Worm (Caenorhabditis elegans) whole organism, young adult: Measurements from ENCODE around the gene srsx-24.

Experiments used
- F23B12.7 ChIP-seq: sonication (generic microtip); optimal IDR thresholded peaks from 2 replicates; lab custom pipeline; 2017; ENCODE audit warnings: missing genetic modification characterization, mild to moderate bottlenecking, missing compliant biosample characterization, antibody characterized with exemption, moderate library complexity; ENCODE audit not compliant: insufficient read depth
- F37B4.10 ChIP-seq: fragments of 200-800 bp; sonication (Bioruptor generic); IDR thresholded peaks from 2 replicates; pipeline ENCODE4 v1.3.6; 2022; ENCODE audit warnings: missing genetic modification characterization, missing compliant biosample characterization
- F39B2.1 ChIP-seq: fragments of 200-800 bp; sonication (Bioruptor generic); IDR thresholded peaks from 2 replicates; pipeline ENCODE4 v1.3.6; 2022; ENCODE audit warnings: missing genetic modification reagents, missing genetic modification characterization, missing compliant biosample characterization
- F55B11.4 ChIP-seq: sonication (generic microtip); optimal IDR thresholded peaks from 2 replicates; lab custom pipeline; 2016; ENCODE audit warnings: missing compliant biosample characterization, missing genetic modification characterization, borderline replicate concordance; ENCODE audit not compliant: insufficient read depth
- athp-1 ChIP-seq: sonication (generic microtip); optimal IDR thresholded peaks from 2 replicates; lab custom pipeline; 2017; ENCODE audit warnings: mild to moderate bottlenecking, missing genetic modification characterization, missing compliant biosample characterization
- attf-5 ChIP-seq: fragments of 200-800 bp; sonication (Bioruptor generic); optimal IDR thresholded peaks from 2 replicates; lab custom pipeline; 2018; ENCODE audit warnings: mild to moderate bottlenecking, missing genetic modification characterization, missing compliant biosample characterization
- egl-44 ChIP-seq: fragments of 200-800 bp; sonication (Bioruptor generic); IDR thresholded peaks from 2 replicates; pipeline ENCODE4 v1.3.6; 2022; ENCODE audit warnings: missing genetic modification reagents, missing genetic modification characterization, missing compliant biosample characterization
- somi-1 ChIP-seq: fragments of 200-800 bp; sonication (Bioruptor generic); optimal IDR thresholded peaks from 2 replicates; lab custom pipeline; 2018; ENCODE audit warnings: mild to moderate bottlenecking, missing genetic modification characterization, missing compliant biosample characterization
- sptf-2 ChIP-seq: fragments of 200-800 bp; sonication (Bioruptor generic); optimal IDR thresholded peaks from 2 replicates; lab custom pipeline; 2018; ENCODE audit warnings: mild to moderate bottlenecking, missing genetic modification characterization, missing compliant biosample characterization

DNA sequence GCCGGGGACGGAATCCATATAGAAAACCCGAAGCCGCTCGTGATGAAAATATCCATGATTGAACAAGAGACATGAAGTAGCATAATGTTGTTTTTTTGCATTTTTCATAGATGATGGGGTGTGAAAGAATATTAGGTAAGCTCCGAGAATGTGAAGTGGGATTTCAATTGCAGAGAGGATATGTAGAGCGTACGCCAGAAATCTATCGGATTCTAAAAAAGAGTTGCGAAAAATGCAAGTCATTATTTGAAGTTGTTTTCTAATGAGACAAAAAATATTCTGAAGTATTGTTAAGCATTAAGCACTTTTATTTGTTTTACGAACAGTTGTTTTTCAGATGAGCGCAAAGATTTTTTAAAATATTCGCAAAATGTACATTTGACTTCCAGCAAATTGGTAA is 45.1 kb upstream of the srsx-24 start, which contains the start of gene F18E3.10:
- no peak for TF ChIP-seq F39B2.1 (GFP tag; lab: Robert Waterston, UW)
- no peak for TF ChIP-seq F55B11.4
- no peak for TF ChIP-seq somi-1
- TF ChIP-seq sptf-2 (GFP tag; lab: Kevin White, UChicago): no peak
- TF ChIP-seq F23B12.7 (tag; lab: Kevin White, UChicago): no peak
- TF ChIP-seq egl-44: no peak
- no peak for TF ChIP-seq attf-5
- TF ChIP-seq F37B4.10 (GFP tag; lab: Robert Waterston, UW): no peak
- no peak for TF ChIP-seq athp-1 (tag; lab: Kevin White, UChicago)
